Worm (Caenorhabditis elegans): ENCODE measurements around the gene C35D10.17.

DNA sequence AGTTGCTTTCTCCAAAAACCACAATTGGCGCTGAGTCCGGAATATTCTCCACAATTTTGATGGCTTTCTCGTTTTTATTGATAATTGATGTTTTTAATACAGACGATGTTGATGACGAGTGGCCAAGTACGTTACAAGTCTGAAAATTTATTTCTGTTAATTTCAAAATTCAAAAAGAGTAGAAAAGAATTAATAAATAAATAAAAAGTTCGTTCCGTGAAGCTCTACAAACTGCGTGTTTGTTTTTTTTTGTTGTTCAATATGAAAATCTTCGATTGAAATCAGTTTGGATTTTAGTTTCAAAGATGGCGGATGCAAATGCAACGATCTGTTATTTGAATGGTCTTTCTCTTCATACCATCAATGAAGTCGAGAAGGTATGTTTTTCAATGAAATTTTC, 44.1 kb downstream of the C35D10.17 start, which contains the start of gene F26F4.2:
- TF ChIP-seq sdc-2 (tag; optimal IDR thresholded peaks at IDR 0.05): no peak
- no peak for TF ChIP-seq hlh-13 (GFP tag; optimal IDR thresholded peaks at IDR 0.05)
- no peak for TF ChIP-seq ceh-34 (tag; optimal IDR thresholded peaks at IDR 0.05)
- no peak for TF ChIP-seq rnt-1 (tag; optimal IDR thresholded peaks at IDR 0.05)
- TF ChIP-seq sox-4 (tag; optimal IDR thresholded peaks at IDR 0.05): no peak
- no peak for TF ChIP-seq che-1 (tag; optimal IDR thresholded peaks at IDR 0.05)
- TF ChIP-seq pha-4 (tag; optimal IDR thresholded peaks at IDR 0.05): no peak
